Fruit fly (Drosophila melanogaster) whole organism, embryonic: ENCODE results near the gene bun.

ENCODE experiments used
- Awh ChIP-seq: fragments of 200-800 bp; sonication (Bioruptor generic); IDR thresholded peaks from 2 replicates; pipeline ENCODE4, ENCODE4 v1.3.6; 2022; ENCODE audit warnings: missing biosample characterization, missing genetic modification characterization
- Bgb ChIP-seq: fragments of 200-800 bp; sonication (Bioruptor generic); IDR thresholded peaks from 2 replicates; pipeline ENCODE4 v1.3.6; 2022; ENCODE audit warnings: missing biosample characterization, missing genetic modification characterization; ENCODE audit not compliant: partially characterized antibody
- CG10366 ChIP-seq: fragments of 200-800 bp; sonication (Bioruptor generic); IDR thresholded peaks from 2 replicates; pipeline ENCODE4 v1.3.6; 2022; ENCODE audit warnings: missing biosample characterization, missing genetic modification characterization
- CG11504 ChIP-seq: fragments of 200-800 bp; sonication (Bioruptor generic); optimal IDR thresholded peaks from 3 replicates; lab custom pipeline; 2019; ENCODE audit warnings: missing biosample characterization, mild to moderate bottlenecking, missing genetic modification characterization, moderate library complexity
- CG12744 ChIP-seq: fragments of 200-800 bp; sonication (Bioruptor generic); optimal IDR thresholded peaks from 2 replicates; lab custom pipeline; 2016; ENCODE audit warnings: missing biosample characterization, missing genetic modification characterization
- CG13775 ChIP-seq: fragments of 200-800 bp; sonication (Bioruptor generic); optimal IDR thresholded peaks from 3 replicates; lab custom pipeline; 2017; ENCODE audit warnings: missing biosample characterization, mild to moderate bottlenecking, missing genetic modification characterization
- CG15269 ChIP-seq: fragments of 200-800 bp; sonication (Bioruptor generic); optimal IDR thresholded peaks from 2 replicates; lab custom pipeline; 2018; ENCODE audit warnings: missing biosample characterization, mild to moderate bottlenecking, missing genetic modification characterization, moderate library complexity
- CG15601 ChIP-seq: fragments of 200-800 bp; sonication (Bioruptor generic); optimal IDR thresholded peaks from 3 replicates; lab custom pipeline; 2019; ENCODE audit warnings: missing biosample characterization, mild to moderate bottlenecking, missing genetic modification characterization, moderate library complexity
- CG18764 ChIP-seq: fragments of 200-800 bp; sonication (Bioruptor generic); optimal IDR thresholded peaks from 3 replicates; lab custom pipeline; 2016; ENCODE audit warnings: missing biosample characterization, missing genetic modification characterization
- CG2120 ChIP-seq: fragments of 200-800 bp; sonication (Bioruptor generic); optimal IDR thresholded peaks from 3 replicates; lab custom pipeline; 2016; ENCODE audit warnings: missing biosample characterization, missing genetic modification characterization
- CG2199 ChIP-seq: fragments of 200-800 bp; sonication (Bioruptor generic); IDR thresholded peaks from 3 replicates; pipeline ENCODE4 v1.3.6; 2022; ENCODE audit warnings: missing biosample characterization, missing genetic modification characterization
- CG31388 ChIP-seq: fragments of 200-800 bp; sonication (Bioruptor generic); optimal IDR thresholded peaks from 2 replicates; lab custom pipeline; 2016; ENCODE audit warnings: missing biosample characterization, missing genetic modification characterization
- CG4424 ChIP-seq: fragments of 200-800 bp; sonication (Bioruptor generic); optimal IDR thresholded peaks from 3 replicates; lab custom pipeline; 2016; ENCODE audit warnings: missing biosample characterization, missing genetic modification characterization
- CG4617 ChIP-seq: fragments of 200-800 bp; sonication (Bioruptor generic); optimal IDR thresholded peaks from 3 replicates; lab custom pipeline; 2016; ENCODE audit warnings: missing biosample characterization, missing genetic modification characterization, borderline replicate concordance
- CG4730 ChIP-seq: fragments of 200-800 bp; sonication (Bioruptor generic); IDR thresholded peaks from 2 replicates; pipeline ENCODE4 v1.3.6; 2022; ENCODE audit warnings: missing biosample characterization, missing genetic modification characterization
- CG7987 ChIP-seq: fragments of 200-800 bp; sonication (Bioruptor generic); optimal IDR thresholded peaks from 2 replicates; lab custom pipeline; 2018; ENCODE audit warnings: missing biosample characterization, mild to moderate bottlenecking, missing genetic modification characterization, moderate library complexity
- CG9215 ChIP-seq: fragments of 200-800 bp; sonication (Bioruptor generic); IDR thresholded peaks from 2 replicates; pipeline ENCODE4 v1.3.6; 2022; ENCODE audit warnings: missing biosample characterization, missing genetic modification characterization
- CHES-1-like ChIP-seq: fragments of 200-800 bp; sonication (Bioruptor generic); optimal IDR thresholded peaks from 2 replicates; lab custom pipeline; 2016; ENCODE audit warnings: missing biosample characterization, missing genetic modification characterization
- Dad ChIP-seq: fragments of 200-800 bp; sonication (Bioruptor generic); optimal IDR thresholded peaks from 3 replicates; lab custom pipeline; 2016; ENCODE audit warnings: missing biosample characterization, missing genetic modification characterization
- HHEX ChIP-seq: fragments of 200-800 bp; sonication (Bioruptor generic); optimal IDR thresholded peaks from 3 replicates; lab custom pipeline; 2017; ENCODE audit warnings: missing biosample characterization, mild to moderate bottlenecking, missing genetic modification characterization, missing genetic modification reagents
- MESR4 ChIP-seq: fragments of 200-800 bp; sonication (Bioruptor generic); optimal IDR thresholded peaks from 2 replicates; lab custom pipeline; 2018; ENCODE audit warnings: missing biosample characterization, mild to moderate bottlenecking, missing genetic modification characterization, moderate library complexity
- MTF-1 ChIP-seq: fragments of 200-800 bp; sonication (Bioruptor generic); optimal IDR thresholded peaks from 2 replicates; lab custom pipeline; 2018; ENCODE audit warnings: missing biosample characterization, mild to moderate bottlenecking, missing genetic modification characterization, borderline replicate concordance
- PHDP ChIP-seq: fragments of 200-800 bp; sonication (Bioruptor generic); optimal IDR thresholded peaks from 3 replicates; lab custom pipeline; 2018; ENCODE audit warnings: missing biosample characterization, mild to moderate bottlenecking, missing genetic modification characterization, moderate library complexity
- Scr ChIP-seq: fragments of 200-800 bp; sonication (Bioruptor generic); IDR thresholded peaks from 2 replicates; pipeline ENCODE4 v1.3.6; 2022; ENCODE audit warnings: missing biosample characterization, missing genetic modification characterization; ENCODE audit not compliant: partially characterized antibody
- Sin3A ChIP-seq: fragments of >200 bp; optimal IDR thresholded peaks from 2 replicates; lab custom pipeline; 2018
- ara ChIP-seq: fragments of 200-800 bp; sonication (Bioruptor generic); IDR thresholded peaks from 2 replicates; pipeline ENCODE4 v1.3.6; 2022; ENCODE audit warnings: missing biosample characterization, missing genetic modification characterization
- cg ChIP-seq: fragments of 200-800 bp; sonication (Bioruptor generic); optimal IDR thresholded peaks from 3 replicates; lab custom pipeline; 2019; ENCODE audit warnings: missing biosample characterization, mild to moderate bottlenecking, missing genetic modification characterization, moderate library complexity
- ci ChIP-seq: fragments of 200-800 bp; sonication (Bioruptor generic); IDR thresholded peaks from 3 replicates; pipeline ENCODE4 v1.3.6; 2022; ENCODE audit warnings: missing biosample characterization, missing genetic modification characterization
- corto ChIP-seq: fragments of 200-800 bp; sonication (Bioruptor generic); optimal IDR thresholded peaks from 2 replicates; lab custom pipeline; 2016; ENCODE audit warnings: missing biosample characterization, mild to moderate bottlenecking, missing genetic modification characterization, moderate library complexity
- da ChIP-seq: fragments of 200-800 bp; sonication (Bioruptor generic); optimal IDR thresholded peaks from 2 replicates; lab custom pipeline; 2016; ENCODE audit warnings: missing biosample characterization, missing genetic modification characterization
- danr ChIP-seq: fragments of 200-800 bp; sonication (Bioruptor generic); IDR thresholded peaks from 2 replicates; pipeline ENCODE4 v1.3.6; 2022; ENCODE audit warnings: missing biosample characterization, missing genetic modification characterization
- emc ChIP-seq: fragments of 200-800 bp; sonication (Bioruptor generic); optimal IDR thresholded peaks from 2 replicates; lab custom pipeline; 2016; ENCODE audit warnings: missing biosample characterization, missing genetic modification characterization
- fd3F ChIP-seq: fragments of 200-800 bp; sonication (Bioruptor generic); optimal IDR thresholded peaks from 2 replicates; lab custom pipeline; 2018; ENCODE audit warnings: missing biosample characterization, mild to moderate bottlenecking, missing genetic modification characterization, moderate library complexity
- h ChIP-seq: fragments of >200 bp; optimal IDR thresholded peaks from 2 replicates; lab custom pipeline; 2017
- inv ChIP-seq: fragments of 200-800 bp; sonication (Bioruptor generic); IDR thresholded peaks from 2 replicates; pipeline ENCODE4 v1.3.6; 2022; ENCODE audit warnings: missing biosample characterization, missing genetic modification characterization; ENCODE audit not compliant: partially characterized antibody
- ken ChIP-seq: fragments of 200-800 bp; sonication (Bioruptor generic); IDR thresholded peaks from 3 replicates; pipeline ENCODE4 v1.3.6; 2022; ENCODE audit warnings: missing biosample characterization, missing genetic modification characterization
- lab ChIP-seq: fragments of 200-800 bp; sonication (Bioruptor generic); optimal IDR thresholded peaks from 3 replicates; lab custom pipeline; 2017; ENCODE audit warnings: missing biosample characterization, missing genetic modification characterization, mild to moderate bottlenecking, moderate library complexity, missing genetic modification reagents
- mam ChIP-seq: fragments of 200-800 bp; sonication (Bioruptor generic); optimal IDR thresholded peaks from 3 replicates; lab custom pipeline; 2016; ENCODE audit warnings: missing biosample characterization, missing genetic modification characterization
- nerfin-1 ChIP-seq: fragments of 200-800 bp; sonication (Bioruptor generic); optimal IDR thresholded peaks from 3 replicates; lab custom pipeline; 2019; ENCODE audit warnings: missing biosample characterization, mild to moderate bottlenecking, missing genetic modification characterization, moderate library complexity
- oc ChIP-seq: fragments of 200-800 bp; sonication (Bioruptor generic); optimal IDR thresholded peaks from 2 replicates; lab custom pipeline; 2018; ENCODE audit warnings: missing biosample characterization, mild to moderate bottlenecking, missing genetic modification characterization, moderate library complexity
- peb ChIP-seq: fragments of 200-800 bp; sonication (Bioruptor generic); IDR thresholded peaks from 2 replicates; pipeline ENCODE4 v1.3.6; 2022; ENCODE audit warnings: missing biosample characterization, missing genetic modification characterization
- phol ChIP-seq: fragments of 200-800 bp; sonication (Bioruptor generic); optimal IDR thresholded peaks from 3 replicates; lab custom pipeline; 2018; ENCODE audit warnings: missing biosample characterization, mild to moderate bottlenecking, missing genetic modification characterization, moderate library complexity
- pzg ChIP-seq: fragments of 200-800 bp; sonication (Bioruptor generic); optimal IDR thresholded peaks from 3 replicates; lab custom pipeline; 2018; ENCODE audit warnings: missing biosample characterization, mild to moderate bottlenecking, missing genetic modification characterization, moderate library complexity
- schlank ChIP-seq: fragments of 200-800 bp; sonication (Bioruptor generic); optimal IDR thresholded peaks from 2 replicates; lab custom pipeline; 2018; ENCODE audit warnings: missing biosample characterization, mild to moderate bottlenecking, missing genetic modification characterization
- sens ChIP-seq: fragments of 200-800 bp; sonication (Bioruptor generic); peaks from one replicate; lab custom pipeline; 2016; ENCODE audit warnings: missing biosample characterization, missing genetic modification characterization
- ssp ChIP-seq: fragments of 200-800 bp; sonication (Bioruptor generic); IDR thresholded peaks from 2 replicates; pipeline ENCODE4 v1.3.6; 2022; ENCODE audit warnings: missing biosample characterization, missing genetic modification characterization
- toy ChIP-seq: fragments of 200-800 bp; sonication (Bioruptor generic); IDR thresholded peaks from 2 replicates; pipeline ENCODE4 v1.3.6; 2022; ENCODE audit warnings: missing biosample characterization, missing genetic modification characterization
- twi ChIP-seq: fragments of 200-800 bp; optimal IDR thresholded peaks from 2 replicates; lab custom pipeline; 2019; ENCODE audit warnings: missing biosample characterization, mild to moderate bottlenecking, missing genetic modification characterization, moderate library complexity
- yki ChIP-seq: fragments of >200 bp; optimal IDR thresholded peaks from 3 replicates; lab custom pipeline; 2018
- zfh2 ChIP-seq: fragments of 200-800 bp; sonication (Bioruptor generic); optimal IDR thresholded peaks from 2 replicates; lab custom pipeline; 2016; ENCODE audit warnings: missing biosample characterization, missing genetic modification characterization

The bun gene

dm6 chr2L:12529029-12529948 is 17.1 kb downstream of the bun start (continued):
- TF ChIP-seq CG9215 (GFP tag; lab: Robert Waterston, UW) (no peak), zfh2 (GFP tag; lab: Kevin White, UChicago) (no peak), ken (GFP tag; lab: Robert Waterston, UW) (no peak), fd3F (no peak), inv (GFP tag; lab: Robert Waterston, UW) (no peak), h (lab: Kevin White, UChicago) (no peak), twi (tag; lab: Kevin White, UChicago) (peak; percentile 9), CG13775 (GFP tag; lab: Kevin White, UChicago) (peak; percentile 10), CG31388 (GFP tag; lab: Kevin White, UChicago) (no peak), CG15601 (no peak), Dad (GFP tag; lab: Kevin White, UChicago) (no peak), MESR4 (GFP tag; lab: Kevin White, UChicago) (no peak), ara (GFP tag; lab: Robert Waterston, UW) (no peak), lab (peak; percentile 67), CG4730 (GFP tag; lab: Robert Waterston, UW) (no peak), CG7987 (peak; percentile 82), da (GFP tag; lab: Kevin White, UChicago) (no peak), toy (GFP tag; lab: Robert Waterston, UW) (no peak), sens (GFP tag; lab: Kevin White, UChicago) (peak; percentile 50), peb (no peak), CG11504 (tag; lab: Kevin White, UChicago) (peak; percentile 76), phol (tag; lab: Kevin White, UChicago) (peak; percentile 34), Awh (GFP tag; lab: Robert Waterston, UW) (peak; percentile 58; the same call in 1 of the 2 replicates), yki (lab: Kevin White, UChicago) (peak; percentile 65), emc (no peak), MTF-1 (GFP tag; lab: Kevin White, UChicago) (peak; percentile 47), Sin3A (lab: Kevin White, UChicago) (no peak), mam (GFP tag; lab: Kevin White, UChicago) (peak; percentile 55), Scr (no peak), CG2120 (peak; percentile 31), CG15269 (tag; lab: Kevin White, UChicago) (no peak), corto (GFP tag; lab: Kevin White, UChicago) (no peak), ci (GFP tag; lab: Robert Waterston, UW) (peak; percentile 56; the same call in 2 of the 3 replicates), schlank (no peak), CG18764 (GFP tag; lab: Kevin White, UChicago) (no peak), HHEX (no peak), CHES-1-like (GFP tag; lab: Kevin White, UChicago) (peak; percentile 29), Bgb (GFP tag; lab: Robert Waterston, UW) (peak; percentile 46; the same call in 1 of the 2 replicates), CG2199 (no peak), oc (no peak), cg (GFP tag; lab: Kevin White, UChicago) (peak; percentile 94), CG10366 (no peak), CG12744 (GFP tag; lab: Kevin White, UChicago) (no peak), nerfin-1 (tag; lab: Kevin White, UChicago) (peak; percentile 15), ssp (GFP tag; lab: Robert Waterston, UW) (no peak), danr (GFP tag; lab: Robert Waterston, UW) (no peak), CG4617 (GFP tag; lab: Kevin White, UChicago) (no peak), PHDP (no peak), pzg (GFP tag; lab: Kevin White, UChicago) (no peak), CG4424 (GFP tag; lab: Kevin White, UChicago) (no peak)
